Worm (Caenorhabditis elegans) whole organism, young adult: ENCODE data around the gene C25F6.6.
A peak's percentile ranks its signal among the peaks of the same experiment; 100 is the strongest.

Experiments used
- C17E4.6 ChIP-seq: fragments of 200-800 bp; sonication (Bioruptor generic); IDR thresholded peaks from 2 replicates; pipeline ENCODE4 v1.3.6; 2022; ENCODE audit warnings: missing genetic modification reagents, missing genetic modification characterization, missing compliant biosample characterization
- F49E8.2 ChIP-seq: sonication (generic microtip); optimal IDR thresholded peaks from 3 replicates; lab custom pipeline; 2017; ENCODE audit warnings: missing genetic modification characterization, mild to moderate bottlenecking, missing compliant biosample characterization, antibody characterized with exemption, moderate library complexity; ENCODE audit not compliant: insufficient read depth
- T07F8.4 ChIP-seq: sonication (generic microtip); optimal IDR thresholded peaks from 2 replicates; lab custom pipeline; 2016; ENCODE audit warnings: mild to moderate bottlenecking, missing genetic modification characterization, moderate library complexity, missing compliant biosample characterization
- atf-7 ChIP-seq: sonication (generic microtip); optimal IDR thresholded peaks from 2 replicates; lab custom pipeline; 2017; ENCODE audit warnings: mild to moderate bottlenecking, missing genetic modification characterization, missing compliant biosample characterization
- cebp-1 ChIP-seq, 2 experiments: fragments of 200-800 bp in 1 of 2; sonication (Bioruptor generic) in 1 of 2; sonication (generic microtip) in 1 of 2; IDR thresholded peaks in 1 of 2; optimal IDR thresholded peaks in 1 of 2; 2 replicates each; pipeline versions ENCODE4 v1.3.6 to Lab custom; 2017 to 2022; ENCODE audit warnings: missing compliant biosample characterization in 2 of 2, missing genetic modification characterization in 2 of 2, mild to moderate bottlenecking in 1 of 2, missing genetic modification reagents in 1 of 2, moderate library complexity in 1 of 2
- lag-1 ChIP-seq: fragments of 200-800 bp; sonication (Bioruptor generic); IDR thresholded peaks from 2 replicates; pipeline ENCODE4 v1.3.6; 2022; ENCODE audit warnings: missing genetic modification reagents, missing genetic modification characterization, missing compliant biosample characterization
- nfya-1 ChIP-seq: sonication (generic microtip); optimal IDR thresholded peaks from 2 replicates; lab custom pipeline; 2017; ENCODE audit warnings: antibody characterized with exemption, missing compliant biosample characterization, missing genetic modification characterization, borderline replicate concordance; ENCODE audit not compliant: insufficient read depth
- sdz-38 ChIP-seq: sonication (generic microtip); optimal IDR thresholded peaks from 2 replicates; lab custom pipeline; 2016; ENCODE audit warnings: missing genotype, missing genetic modification characterization, missing compliant biosample characterization
- snpc-4 ChIP-seq, 5 experiments: fragments of 150-350 bp in 1 of 5; sonication (generic microtip) in 4 of 5; optimal IDR thresholded peaks; 2 replicates each; lab custom pipeline; 2014 to 2018; ENCODE audit warnings: missing genetic modification characterization in 5 of 5, missing biosample characterization in 3 of 5, antibody characterized with exemption in 2 of 5, mild to moderate bottlenecking in 2 of 5, missing compliant biosample characterization in 2 of 5, missing genotype in 2 of 5, moderate library complexity in 2 of 5, missing genetic modification reagents in 1 of 5
- tlf-1 ChIP-seq: fragments of 200-800 bp; sonication (Bioruptor generic); optimal IDR thresholded peaks from 2 replicates; lab custom pipeline; 2018; ENCODE audit warnings: mild to moderate bottlenecking, missing genetic modification characterization, missing compliant biosample characterization
- ztf-25 ChIP-seq: fragments of 200-800 bp; sonication (Bioruptor generic); IDR thresholded peaks from 2 replicates; pipeline ENCODE4 v1.3.6; 2022; ENCODE audit warnings: missing genetic modification reagents, missing genetic modification characterization, missing compliant biosample characterization

ce11 chrX:5429335-5429734, 21.3 kb downstream of the C25F6.6 start:
- TF ChIP-seq F49E8.2 (tag; lab: Kevin White, UChicago) (no peak), C17E4.6 (GFP tag; lab: Robert Waterston, UW) (peak; percentile 84), atf-7 (tag; lab: Kevin White, UChicago) (peak; percentile 94), lag-1 (GFP tag; lab: Robert Waterston, UW) (0 out of 2 replicates have a peak, but pooled peaks have one; percentile 88), sdz-38 (tag; lab: Kevin White, UChicago) (no peak), snpc-4 (GFP tag; optimal IDR thresholded peaks at IDR 0.05; lab: Kevin White, UChicago) (no peak), snpc-4 (tag; optimal IDR thresholded peaks at IDR 0.05; lab: Kevin White, UChicago) (peak in 1 of 4 experiments; percentile 68), ztf-25 (GFP tag; lab: Robert Waterston, UW) (no peak), T07F8.4 (peak; percentile 86), tlf-1 (GFP tag; lab: Kevin White, UChicago) (peak; percentile 96), cebp-1 (GFP tag; IDR thresholded peaks at IDR 0.05; lab: Robert Waterston, UW) (peak; percentile 71), cebp-1 (tag; optimal IDR thresholded peaks at IDR 0.05; lab: Kevin White, UChicago) (peak; percentile 97), nfya-1 (no peak)
